Worm (Caenorhabditis elegans) whole organism, L2 larva: Measurements from ENCODE around the gene rpt-6.
A peak's percentile ranks its signal among the peaks of the same experiment; 100 is the strongest.

Experiments
- R02D3.7 ChIP-seq: fragments of 150-350 bp; optimal IDR thresholded peaks from 2 replicates; lab custom pipeline; 2014; ENCODE audit warnings: missing biosample characterization, missing genetic modification characterization
- ceh-82 ChIP-seq: fragments of 150-350 bp; optimal IDR thresholded peaks from 2 replicates; lab custom pipeline; 2014; ENCODE audit warnings: missing biosample characterization, missing genetic modification characterization
- lin-13 ChIP-seq: fragments of 150-350 bp; optimal IDR thresholded peaks from 2 replicates; lab custom pipeline; 2014; ENCODE audit warnings: missing biosample characterization, missing genetic modification reagents, missing genetic modification characterization
- snpc-4 ChIP-seq: fragments of 150-350 bp; optimal IDR thresholded peaks from 2 replicates; lab custom pipeline; 2014; ENCODE audit warnings: missing biosample characterization, missing genetic modification characterization

- TF ChIP-seq R02D3.7 (no peak), ceh-82 (no peak), lin-13 (GFP tag; lab: Kevin White, UChicago) (peak; percentile 75), snpc-4 (peak; percentile 35)
Measured at ce11 chrIII:12370011-12370506, at the start of gene rpt-6.
